Fruit fly (Drosophila melanogaster) whole organism, adult: Measurements from ENCODE around the gene Ugt37C2.

Experiments
- CG12768 ChIP-seq: fragments of 200-800 bp; sonication (Bioruptor generic); optimal IDR thresholded peaks from 2 replicates; lab custom pipeline; 2017; ENCODE audit warnings: missing biosample characterization, missing genetic modification characterization, mild to moderate bottlenecking, moderate library complexity, missing genetic modification reagents
- CG33017 ChIP-seq: fragments of 200-800 bp; sonication (Bioruptor generic); optimal IDR thresholded peaks from 2 replicates; lab custom pipeline; 2018; ENCODE audit warnings: missing biosample characterization, mild to moderate bottlenecking, missing genetic modification characterization, moderate library complexity
- CG7045 ChIP-seq: fragments of 200-800 bp; sonication (Bioruptor generic); optimal IDR thresholded peaks from 2 replicates; lab custom pipeline; 2017; ENCODE audit warnings: missing biosample characterization, mild to moderate bottlenecking, missing genetic modification characterization
- CG7101 ChIP-seq: fragments of 200-800 bp; sonication (Bioruptor generic); optimal IDR thresholded peaks from 2 replicates; lab custom pipeline; 2018; ENCODE audit warnings: missing biosample characterization, mild to moderate bottlenecking, missing genetic modification characterization, moderate library complexity
- Mnt ChIP-seq: fragments of 200-800 bp; sonication (Bioruptor generic); optimal IDR thresholded peaks from 2 replicates; lab custom pipeline; 2016; ENCODE audit warnings: missing biosample characterization, mild to moderate bottlenecking, missing genetic modification characterization
- cic ChIP-seq: fragments of 200-800 bp; sonication (Bioruptor generic); optimal IDR thresholded peaks from 2 replicates; lab custom pipeline; 2017; ENCODE audit warnings: missing biosample characterization, mild to moderate bottlenecking, missing genetic modification characterization, moderate library complexity
- kay ChIP-seq: fragments of 200-800 bp; sonication (Bioruptor generic); peaks from one replicate; lab custom pipeline; 2016; ENCODE audit warnings: missing biosample characterization, missing genetic modification characterization, borderline replicate concordance
- pad ChIP-seq: fragments of 200-800 bp; sonication (Bioruptor generic); optimal IDR thresholded peaks from 3 replicates; lab custom pipeline; 2017; ENCODE audit warnings: missing biosample characterization, missing genetic modification characterization, mild to moderate bottlenecking, moderate library complexity, missing genetic modification reagents

DNA sequence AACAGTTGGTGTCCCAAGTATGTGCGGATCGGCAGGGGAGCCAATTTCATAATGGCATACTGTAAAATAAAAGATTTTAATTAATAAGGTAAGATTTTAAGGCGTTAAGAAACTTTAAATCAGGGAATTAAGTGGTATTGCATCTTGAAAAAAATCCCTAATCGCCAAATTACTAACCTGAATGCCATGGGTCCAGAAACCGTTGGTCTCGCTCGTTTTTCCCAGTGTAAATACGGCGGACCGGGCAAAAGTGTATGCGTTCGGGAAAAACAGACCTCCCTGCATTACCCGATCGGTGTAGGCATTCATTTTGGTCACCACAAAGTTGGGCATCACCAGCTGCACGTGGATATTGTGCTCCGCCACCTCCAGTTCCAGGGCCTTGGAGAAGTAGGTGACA is 49.3 kb downstream of the Ugt37C2 start:
- TF ChIP-seq cic (GFP tag; lab: Kevin White, UChicago): no peak
- TF ChIP-seq kay (GFP tag; lab: Kevin White, UChicago): peak; percentile 53
- TF ChIP-seq Mnt (GFP tag; lab: Kevin White, UChicago): no peak
- TF ChIP-seq CG33017 (tag; lab: Kevin White, UChicago): no peak
- TF ChIP-seq CG12768 (GFP tag; lab: Kevin White, UChicago): no peak
- TF ChIP-seq CG7045 (GFP tag; lab: Kevin White, UChicago): no peak
- TF ChIP-seq CG7101: no peak
- TF ChIP-seq pad (GFP tag; lab: Kevin White, UChicago): no peak
